Worm (Caenorhabditis elegans) whole organism, L2 larva: ENCODE measurements around the gene EEED8.3.

ENCODE experiments used
- C34F6.9 ChIP-seq: fragments of 150-350 bp; optimal IDR thresholded peaks from 2 replicates; lab custom pipeline; 2014; ENCODE audit warnings: missing biosample characterization, missing genetic modification characterization
- F13H6.1 ChIP-seq: sonication (generic microtip); optimal IDR thresholded peaks from 2 replicates; lab custom pipeline; 2016; ENCODE audit warnings: missing genetic modification characterization, missing compliant biosample characterization
- Y55F3AM.14 ChIP-seq: fragments of 200-800 bp; sonication (Bioruptor generic); optimal IDR thresholded peaks from 2 replicates; lab custom pipeline; 2018; ENCODE audit warnings: mild to moderate bottlenecking, missing genetic modification characterization, missing compliant biosample characterization
- ZK546.5 ChIP-seq: sonication (generic microtip); optimal IDR thresholded peaks from 2 replicates; lab custom pipeline; 2017; ENCODE audit warnings: missing biosample characterization, missing genetic modification characterization
- alr-1 ChIP-seq: fragments of 150-350 bp; optimal IDR thresholded peaks from 2 replicates; lab custom pipeline; 2014; ENCODE audit warnings: missing biosample characterization, missing genetic modification characterization
- aly-2 ChIP-seq: fragments of 150-350 bp; optimal IDR thresholded peaks from 2 replicates; lab custom pipeline; 2014; ENCODE audit warnings: missing biosample characterization, missing genetic modification characterization
- ama-1 ChIP-seq: fragments of 150-350 bp; optimal IDR thresholded peaks from 2 replicates; lab custom pipeline; 2018; ENCODE audit warnings: inconsistent platforms
- ceh-16 ChIP-seq: fragments of 150-350 bp; optimal IDR thresholded peaks from 2 replicates; lab custom pipeline; 2014; ENCODE audit warnings: missing biosample characterization, missing genetic modification characterization
- crh-2 ChIP-seq: sonication (generic microtip); optimal IDR thresholded peaks from 2 replicates; lab custom pipeline; 2017; ENCODE audit warnings: missing biosample characterization, missing genetic modification characterization
- dmd-4 ChIP-seq: sonication (generic microtip); optimal IDR thresholded peaks from 2 replicates; lab custom pipeline; 2017; ENCODE audit warnings: missing biosample characterization, missing genetic modification characterization
- egl-27 ChIP-seq: sonication (generic microtip); optimal IDR thresholded peaks from 3 replicates; lab custom pipeline; 2017; ENCODE audit warnings: missing biosample characterization, missing genetic modification reagents, missing genetic modification characterization
- elt-1 ChIP-seq: fragments of 150-350 bp; optimal IDR thresholded peaks from 2 replicates; lab custom pipeline; 2014; ENCODE audit warnings: missing biosample characterization, missing genetic modification characterization
- elt-3 ChIP-seq: sonication (generic microtip); optimal IDR thresholded peaks from 2 replicates; lab custom pipeline; 2017; ENCODE audit warnings: missing biosample characterization, missing genetic modification characterization
- fos-1 ChIP-seq: fragments of 150-350 bp; optimal IDR thresholded peaks from 2 replicates; lab custom pipeline; 2014; ENCODE audit warnings: missing biosample characterization, missing genetic modification characterization
- gmeb-1 ChIP-seq: fragments of 150-350 bp; optimal IDR thresholded peaks from 2 replicates; lab custom pipeline; 2014; ENCODE audit warnings: missing biosample characterization, missing genetic modification characterization
- lin-13 ChIP-seq: fragments of 150-350 bp; optimal IDR thresholded peaks from 2 replicates; lab custom pipeline; 2014; ENCODE audit warnings: missing biosample characterization, missing genetic modification reagents, missing genetic modification characterization
- lin-39 ChIP-seq: fragments of 150-350 bp; optimal IDR thresholded peaks from 2 replicates; lab custom pipeline; 2014; ENCODE audit warnings: missing biosample characterization, missing genetic modification reagents, missing genetic modification characterization
- lsy-2 ChIP-seq, 2 experiments: fragments of 150-350 bp in 1 of 2; sonication (generic microtip) in 1 of 2; optimal IDR thresholded peaks; 2 replicates each; lab custom pipeline; 2014 to 2017; ENCODE audit warnings: missing biosample characterization in 2 of 2, missing genetic modification characterization in 2 of 2
- mab-5 ChIP-seq: fragments of 150-350 bp; optimal IDR thresholded peaks from 2 replicates; lab custom pipeline; 2014; ENCODE audit warnings: missing biosample characterization, missing genetic modification characterization
- mdl-1 ChIP-seq, 2 experiments: fragments of 150-350 bp in 1 of 2; sonication (generic microtip) in 1 of 2; optimal IDR thresholded peaks; 2 replicates each; lab custom pipeline; 2017; ENCODE audit warnings: missing biosample characterization in 2 of 2, missing genetic modification characterization in 2 of 2
- nhr-10 ChIP-seq: sonication (generic microtip); optimal IDR thresholded peaks from 2 replicates; lab custom pipeline; 2017; ENCODE audit warnings: missing biosample characterization, missing genetic modification characterization
- nhr-11 ChIP-seq: fragments of 150-350 bp; optimal IDR thresholded peaks from 2 replicates; lab custom pipeline; 2014; ENCODE audit warnings: missing biosample characterization, missing genetic modification characterization
- nhr-129 ChIP-seq: fragments of 150-350 bp; optimal IDR thresholded peaks from 2 replicates; lab custom pipeline; 2014; ENCODE audit warnings: missing biosample characterization, missing genetic modification characterization
- nhr-23 ChIP-seq: fragments of 150-350 bp; optimal IDR thresholded peaks from 2 replicates; lab custom pipeline; 2014; ENCODE audit warnings: missing biosample characterization, missing genetic modification reagents, missing genetic modification characterization
- nhr-237 ChIP-seq: fragments of 150-350 bp; optimal IDR thresholded peaks from 2 replicates; lab custom pipeline; 2014; ENCODE audit warnings: missing biosample characterization, missing genetic modification characterization
- nhr-25 ChIP-seq: fragments of 150-350 bp; sonication (generic microtip); optimal IDR thresholded peaks from 3 replicates; lab custom pipeline; 2014; ENCODE audit warnings: missing biosample characterization, missing genetic modification characterization
- nhr-77 ChIP-seq: fragments of 150-350 bp; optimal IDR thresholded peaks from 2 replicates; lab custom pipeline; 2014; ENCODE audit warnings: missing biosample characterization, missing genetic modification characterization
- peb-1 ChIP-seq: fragments of 150-350 bp; optimal IDR thresholded peaks from 2 replicates; lab custom pipeline; 2014; ENCODE audit warnings: missing biosample characterization, missing genetic modification characterization
- sem-4 ChIP-seq: fragments of 150-350 bp; optimal IDR thresholded peaks from 2 replicates; lab custom pipeline; 2014; ENCODE audit warnings: missing biosample characterization, missing genetic modification reagents, missing genetic modification characterization
- skn-1 ChIP-seq: sonication (generic microtip); optimal IDR thresholded peaks from 2 replicates; lab custom pipeline; 2017; ENCODE audit warnings: missing biosample characterization, missing genetic modification characterization
- sma-3 ChIP-seq: sonication (generic microtip); optimal IDR thresholded peaks from 2 replicates; lab custom pipeline; 2016; ENCODE audit warnings: missing genetic modification reagents, missing genetic modification characterization, missing compliant biosample characterization
- sma-9 ChIP-seq, 2 experiments: fragments of 150-350 bp in 1 of 2; sonication (generic microtip) in 1 of 2; optimal IDR thresholded peaks; 2 replicates each; lab custom pipeline; 2014 to 2016; ENCODE audit warnings: missing genetic modification characterization in 2 of 2, mild to moderate bottlenecking in 1 of 2, missing biosample characterization in 1 of 2, missing compliant biosample characterization in 1 of 2, missing genetic modification reagents in 1 of 2, moderate library complexity in 1 of 2
- snpc-4 ChIP-seq: fragments of 150-350 bp; optimal IDR thresholded peaks from 2 replicates; lab custom pipeline; 2014; ENCODE audit warnings: missing biosample characterization, missing genetic modification characterization
- ztf-1 ChIP-seq: fragments of 200-800 bp; sonication (Bioruptor generic); conservative IDR thresholded peaks from 2 replicates; pipeline ENCODE4 v1.3.6; 2022; ENCODE audit warnings: missing genetic modification characterization, missing compliant biosample characterization
- ztf-11 ChIP-seq: sonication (generic microtip); optimal IDR thresholded peaks from 2 replicates; lab custom pipeline; 2017; ENCODE audit warnings: missing biosample characterization, missing genetic modification characterization
- ztf-4 ChIP-seq: fragments of 150-350 bp; optimal IDR thresholded peaks from 2 replicates; lab custom pipeline; 2014; ENCODE audit warnings: missing biosample characterization, missing genetic modification characterization

Gene EEED8.3

ce11 chrII:5418317-5418716 lies 4.2 kb downstream of the EEED8.3 start:
- no peak for TF ChIP-seq egl-27 (tag; lab: Kevin White, UChicago)
- no peak for TF ChIP-seq nhr-237 (tag; lab: Kevin White, UChicago)
- TF ChIP-seq nhr-129 (tag; lab: Kevin White, UChicago): no peak
- TF ChIP-seq, all 48 proteins: peak for 0

ce11 chrII:5418929-5419328 lies 4.9 kb downstream of the EEED8.3 start, which contains the start of gene EEED8.15:
Gene EEED8.15, plus strand, starts transcription at chrII:5419229.
- TF ChIP-seq nhr-11 (tag; lab: Kevin White, UChicago): no peak
- TF ChIP-seq Y55F3AM.14 (GFP tag; lab: Kevin White, UChicago): no peak
- TF ChIP-seq mdl-1 (tag; optimal IDR thresholded peaks at IDR 0.05; lab: Kevin White, UChicago): no peak
- no peak for TF ChIP-seq ztf-11 (tag; lab: Kevin White, UChicago)
- TF ChIP-seq snpc-4 (tag; lab: Kevin White, UChicago): no peak
- TF ChIP-seq mab-5 (tag; lab: Kevin White, UChicago): no peak
- no peak for TF ChIP-seq C34F6.9 (tag; lab: Kevin White, UChicago)
- no peak for TF ChIP-seq crh-2
- TF ChIP-seq, all 48 proteins: peak for 0

ce11 chrII:5420947-5421614 lies 7.0 kb downstream of the EEED8.3 start, which contains the start of gene tofu-6:
Gene tofu-6, plus strand, starts transcription at chrII:5421248.
- TF ChIP-seq ZK546.5 (no peak), lsy-2 (tag; optimal IDR thresholded peaks at IDR 0.05; lab: Kevin White, UChicago) (peak in 1 of 2 experiments; percentile 93), sma-3 (GFP tag; lab: Kevin White, UChicago) (no peak), C34F6.9 (tag; lab: Kevin White, UChicago) (peak; percentile 9), nhr-129 (tag; lab: Kevin White, UChicago) (no peak)

ce11 chrII:5423832-5424231 lies 9.8 kb downstream of the EEED8.3 start, which contains the start of gene F07F6.7:
Gene F07F6.7, minus strand, starts transcription at chrII:5423858.
- TF ChIP-seq nhr-25: peak; percentile 13
- TF ChIP-seq alr-1: no peak
- no peak for TF ChIP-seq ztf-1 (GFP tag; lab: Robert Waterston, UW)
- peak; percentile 12 for TF ChIP-seq ztf-4
- peak; percentile 7 for TF ChIP-seq sem-4 (tag; lab: Kevin White, UChicago)
- peak in 1 of 2 experiments; percentile 33 for TF ChIP-seq lsy-2 (tag; optimal IDR thresholded peaks at IDR 0.05; lab: Kevin White, UChicago)
- TF ChIP-seq, all 48 proteins: peak for 4

- TF ChIP-seq mab-5 (tag; lab: Kevin White, UChicago) (no peak), elt-1 (tag; lab: Kevin White, UChicago) (no peak), Y55F3AM.14 (GFP tag; lab: Kevin White, UChicago) (no peak), nhr-23 (tag; lab: Kevin White, UChicago) (no peak), lin-39 (tag; lab: Kevin White, UChicago) (no peak), elt-3 (no peak), peb-1 (tag; lab: Kevin White, UChicago) (no peak), nhr-25 (no peak), ZK546.5 (no peak)
Observed at ce11 chrII:5425633-5426032, 11.6 kb downstream of the EEED8.3 start, which contains the start of gene F07F6.8. Gene F07F6.8, minus strand, starts transcription at chrII:5425733.

- TF ChIP-seq ceh-16 (tag; lab: Kevin White, UChicago) (no peak), sma-9 (GFP tag; optimal IDR thresholded peaks at IDR 0.05; lab: Kevin White, UChicago) (peak; percentile 27), sma-9 (tag; optimal IDR thresholded peaks at IDR 0.05; lab: Kevin White, UChicago) (no peak), lsy-2 (tag; optimal IDR thresholded peaks at IDR 0.05; lab: Kevin White, UChicago) (peak in 1 of 2 experiments; percentile 71), aly-2 (tag; lab: Kevin White, UChicago) (no peak), sma-3 (GFP tag; lab: Kevin White, UChicago) (no peak), nhr-10 (tag; lab: Kevin White, UChicago) (no peak), sem-4 (tag; lab: Kevin White, UChicago) (no peak), peb-1 (tag; lab: Kevin White, UChicago) (no peak), lin-13 (GFP tag; lab: Kevin White, UChicago) (no peak), crh-2 (peak; percentile 76), ama-1 (peak; percentile 28), mab-5 (tag; lab: Kevin White, UChicago) (no peak), nhr-77 (tag; lab: Kevin White, UChicago) (no peak), F13H6.1 (peak; percentile 38), skn-1 (tag; lab: Kevin White, UChicago) (no peak), nhr-129 (tag; lab: Kevin White, UChicago) (peak; percentile 92), ztf-1 (GFP tag; lab: Robert Waterston, UW) (no peak), elt-1 (tag; lab: Kevin White, UChicago) (no peak), egl-27 (tag; lab: Kevin White, UChicago) (no peak), nhr-25 (peak; percentile 69), gmeb-1 (tag; lab: Kevin White, UChicago) (no peak), dmd-4 (tag; lab: Kevin White, UChicago) (no peak), C34F6.9 (tag; lab: Kevin White, UChicago) (peak; percentile 79), fos-1 (tag; lab: Kevin White, UChicago) (peak; percentile 63)
Observed at ce11 chrII:5426054-5426453, 12.0 kb downstream of the EEED8.3 start.
